Fruit fly (Drosophila melanogaster) whole organism, wandering third instar larva: ENCODE results near the gene CG15484.

ENCODE experiments used
- Abd-B ChIP-seq: fragments of >200 bp; optimal IDR thresholded peaks from 2 replicates; lab custom pipeline; 2017; ENCODE audit warnings: missing biosample characterization, missing genetic modification characterization
- CG32264 ChIP-seq: fragments of 200-800 bp; sonication (Bioruptor generic); optimal IDR thresholded peaks from 2 replicates; lab custom pipeline; 2016; ENCODE audit warnings: missing biosample characterization, missing genetic modification characterization
- CG9705 ChIP-seq: fragments of 200-800 bp; sonication (Bioruptor generic); optimal IDR thresholded peaks from 2 replicates; lab custom pipeline; 2018; ENCODE audit warnings: missing biosample characterization, mild to moderate bottlenecking, missing genetic modification characterization
- CrebA ChIP-seq: fragments of 200-800 bp; sonication (Bioruptor generic); optimal IDR thresholded peaks from 2 replicates; lab custom pipeline; 2016; ENCODE audit warnings: missing biosample characterization, mild to moderate bottlenecking, missing genetic modification characterization, borderline replicate concordance
- Dif ChIP-seq: fragments of 200-275, 200-300 bp; sonication (Bioruptor generic); optimal IDR thresholded peaks from 2 replicates; lab custom pipeline; 2018; ENCODE audit warnings: missing biosample characterization, missing genetic modification characterization; ENCODE audit not compliant: partially characterized antibody
- GATAd ChIP-seq: sonication (Bioruptor generic); optimal IDR thresholded peaks from 2 replicates; lab custom pipeline; 2016; ENCODE audit warnings: missing biosample characterization, missing genetic modification characterization
- HLH106 ChIP-seq: fragments of 200-800 bp; optimal IDR thresholded peaks from 3 replicates; lab custom pipeline; 2019; ENCODE audit warnings: missing biosample characterization, mild to moderate bottlenecking, missing genetic modification characterization, moderate library complexity
- Hr83 ChIP-seq: fragments of 200-300 bp; sonication (Bioruptor generic); optimal IDR thresholded peaks from 2 replicates; lab custom pipeline; 2016; ENCODE audit warnings: missing biosample characterization, mild to moderate bottlenecking, missing genetic modification characterization, moderate library complexity; ENCODE audit not compliant: poor library complexity, severe bottlenecking
- Jra ChIP-seq: sonication (Bioruptor generic); optimal IDR thresholded peaks from 2 replicates; lab custom pipeline; 2016; ENCODE audit warnings: missing biosample characterization, missing genetic modification characterization
- Myc ChIP-seq: fragments of >200 bp; optimal IDR thresholded peaks from 2 replicates; lab custom pipeline; 2017
- OdsH ChIP-seq: fragments of 200-800 bp; sonication (Bioruptor generic); optimal IDR thresholded peaks from 2 replicates; lab custom pipeline; 2016; ENCODE audit warnings: missing biosample characterization, mild to moderate bottlenecking, missing genetic modification characterization
- Rel ChIP-seq, 2 experiments: fragments of 200-800 bp; sonication (Bioruptor generic) in 1 of 2; optimal IDR thresholded peaks; 2 replicates in 1 of 2; 3 replicates in 1 of 2; lab custom pipeline; 2016 to 2019; ENCODE audit warnings: mild to moderate bottlenecking in 2 of 2, missing biosample characterization in 2 of 2, missing genetic modification characterization in 2 of 2, moderate library complexity in 1 of 2
- Sp1 ChIP-seq: fragments of 200-800 bp; sonication (Bioruptor generic); optimal IDR thresholded peaks from 3 replicates; lab custom pipeline; 2019; ENCODE audit warnings: missing biosample characterization, mild to moderate bottlenecking, missing genetic modification characterization, moderate library complexity
- Vsx2 ChIP-seq: fragments of 200-300, 225-300 bp; sonication (Bioruptor generic); optimal IDR thresholded peaks from 2 replicates; lab custom pipeline; 2018; ENCODE audit warnings: missing biosample characterization, missing genetic modification characterization; ENCODE audit not compliant: partially characterized antibody
- br ChIP-seq: fragments of 200-800 bp; sonication (Bioruptor generic); optimal IDR thresholded peaks from 2 replicates; lab custom pipeline; 2016; ENCODE audit warnings: missing biosample characterization, missing genetic modification characterization
- dmrt93B ChIP-seq: fragments of 200-800 bp; sonication (Bioruptor generic); optimal IDR thresholded peaks from 2 replicates; lab custom pipeline; 2018; ENCODE audit warnings: missing biosample characterization, mild to moderate bottlenecking, missing genetic modification characterization
- dsf ChIP-seq: sonication (Bioruptor generic); optimal IDR thresholded peaks from 2 replicates; lab custom pipeline; 2016; ENCODE audit warnings: missing biosample characterization, missing genetic modification characterization, borderline replicate concordance
- ey ChIP-seq: fragments of 200-800 bp; sonication (Bioruptor generic); optimal IDR thresholded peaks from 2 replicates; lab custom pipeline; 2016; ENCODE audit warnings: missing biosample characterization, missing genetic modification characterization
- foxo ChIP-seq, 2 experiments: fragments of 200-800 bp; sonication (Bioruptor generic); optimal IDR thresholded peaks; 2 replicates in 1 of 2; 3 replicates in 1 of 2; lab custom pipeline; 2016 to 2017; ENCODE audit warnings: missing biosample characterization in 2 of 2, missing genetic modification characterization in 2 of 2
- fru ChIP-seq: fragments of 200-800 bp; sonication (Bioruptor generic); optimal IDR thresholded peaks from 3 replicates; lab custom pipeline; 2016; ENCODE audit warnings: missing biosample characterization, mild to moderate bottlenecking, missing genetic modification characterization
- h ChIP-seq: fragments of 200-800 bp; sonication (Bioruptor generic); optimal IDR thresholded peaks from 3 replicates; lab custom pipeline; 2016; ENCODE audit warnings: missing biosample characterization, mild to moderate bottlenecking, missing genetic modification characterization
- jim ChIP-seq: fragments of 175-275, 200-325 bp; sonication (Bioruptor generic); optimal IDR thresholded peaks from 2 replicates; lab custom pipeline; 2016; ENCODE audit warnings: missing biosample characterization, mild to moderate bottlenecking, missing genetic modification characterization
- pan ChIP-seq: fragments of >200 bp; optimal IDR thresholded peaks from 2 replicates; lab custom pipeline; 2017
- psq ChIP-seq: fragments of 200-800 bp; sonication (Bioruptor generic); optimal IDR thresholded peaks from 3 replicates; lab custom pipeline; 2017; ENCODE audit warnings: missing biosample characterization, mild to moderate bottlenecking, missing genetic modification characterization, moderate library complexity
- rgr ChIP-seq: fragments of 200-800 bp; sonication (Bioruptor generic); optimal IDR thresholded peaks from 3 replicates; lab custom pipeline; 2016; ENCODE audit warnings: missing biosample characterization, mild to moderate bottlenecking, missing genetic modification characterization
- sage ChIP-seq: fragments of 200-800 bp; sonication (Bioruptor generic); optimal IDR thresholded peaks from 2 replicates; lab custom pipeline; 2016; ENCODE audit warnings: missing biosample characterization, mild to moderate bottlenecking, missing genetic modification characterization
- sv ChIP-seq: fragments of 200-800 bp; sonication (Bioruptor generic); optimal IDR thresholded peaks from 3 replicates; lab custom pipeline; 2016; ENCODE audit warnings: missing biosample characterization, missing genetic modification characterization
- tai ChIP-seq: sonication (Bioruptor generic); optimal IDR thresholded peaks from 2 replicates; lab custom pipeline; 2016; ENCODE audit warnings: missing biosample characterization, missing genetic modification characterization
- usp ChIP-seq: fragments of >200 bp; optimal IDR thresholded peaks from 2 replicates; lab custom pipeline; 2017; ENCODE audit warnings: missing biosample characterization, missing genetic modification characterization
- woc ChIP-seq: sonication (Bioruptor generic); optimal IDR thresholded peaks from 2 replicates; lab custom pipeline; 2016; ENCODE audit warnings: missing biosample characterization, mild to moderate bottlenecking, missing genetic modification characterization

CG15484 gene

dm6 chr2L:12705376-12705775 is 2.1 kb downstream of the CG15484 start:
- peak in 1 of 2 experiments; percentile 6 for TF ChIP-seq foxo (GFP tag; optimal IDR thresholded peaks at IDR 0.05; lab: Kevin White, UChicago)
- no peak for TF ChIP-seq tai (GFP tag; lab: Kevin White, UChicago)

- no peak for TF ChIP-seq pan (lab: Kevin White, UChicago)
- peak; percentile 62 for TF ChIP-seq fru (GFP tag; lab: Kevin White, UChicago)
- TF ChIP-seq Hr83 (GFP tag; lab: Kevin White, UChicago), result no peak
- TF ChIP-seq dsf (GFP tag; lab: Kevin White, UChicago), result peak; percentile 15
- TF ChIP-seq psq (GFP tag; lab: Kevin White, UChicago), result peak; percentile 41
- no peak for TF ChIP-seq GATAd (GFP tag; lab: Kevin White, UChicago)
- TF ChIP-seq sv (GFP tag; lab: Kevin White, UChicago), result peak; percentile 14
- TF ChIP-seq Abd-B (GFP tag; lab: Kevin White, UChicago), result no peak
- TF ChIP-seq CG9705 (GFP tag; lab: Kevin White, UChicago), result peak; percentile 71
- peak; percentile 84 for TF ChIP-seq Sp1 (GFP tag; lab: Kevin White, UChicago)
- no peak for TF ChIP-seq CG32264 (GFP tag; lab: Kevin White, UChicago)
- TF ChIP-seq HLH106 (tag; lab: Kevin White, UChicago), result peak; percentile 80
- TF ChIP-seq Myc (lab: Kevin White, UChicago), result peak; percentile 96
- TF ChIP-seq foxo (GFP tag; optimal IDR thresholded peaks at IDR 0.05; lab: Kevin White, UChicago), result peak in 1 of 2 experiments; percentile 70
- TF ChIP-seq h (GFP tag; lab: Kevin White, UChicago), result peak; percentile 70
- TF ChIP-seq Dif, result peak; percentile 72
- peak; percentile 47 for TF ChIP-seq ey (GFP tag; lab: Kevin White, UChicago)
- peak; percentile 21 for TF ChIP-seq OdsH (GFP tag; lab: Kevin White, UChicago)
- TF ChIP-seq woc (GFP tag; lab: Kevin White, UChicago), result peak; percentile 50
- peak; percentile 94 for TF ChIP-seq Jra (GFP tag; lab: Kevin White, UChicago)
- peak; percentile 57 for TF ChIP-seq rgr (GFP tag; lab: Kevin White, UChicago)
- TF ChIP-seq tai (GFP tag; lab: Kevin White, UChicago), result no peak
- peak; percentile 73 for TF ChIP-seq br
- TF ChIP-seq Rel (GFP tag; optimal IDR thresholded peaks at IDR 0.05; lab: Kevin White, UChicago), result no peak
- TF ChIP-seq Rel (tag; optimal IDR thresholded peaks at IDR 0.05; lab: Kevin White, UChicago), result peak; percentile 85
- no peak for TF ChIP-seq sage
- TF ChIP-seq dmrt93B (GFP tag; lab: Kevin White, UChicago), result peak; percentile 68
- TF ChIP-seq, all 38 proteins: peak for 19
These were observed 3.0 kb downstream of the CG15484 start, which contains the start of the genes CG5776 and spict for dm6 chr2L:12704418-12704920. Gene CG5776 (minus strand): TSS chr2L:12704451. Gene spict (plus strand): TSS chr2L:12704725.

dm6 chr2L:12701498-12701897 is 6.0 kb downstream of the CG15484 start:
- TF ChIP-seq Myc (lab: Kevin White, UChicago), result no peak
- TF ChIP-seq usp (GFP tag; lab: Kevin White, UChicago), result no peak
- TF ChIP-seq sv (GFP tag; lab: Kevin White, UChicago), result no peak

dm6 chr2L:12700381-12700963 is 7.0 kb downstream of the CG15484 start, which contains the start of gene CG17036:
Gene CG17036 (minus strand): TSS chr2L:12700746.
- TF ChIP-seq Vsx2 (GFP tag; lab: Kevin White, UChicago), result no peak
- TF ChIP-seq foxo (GFP tag; optimal IDR thresholded peaks at IDR 0.05; lab: Kevin White, UChicago), result peak in 1 of 2 experiments; percentile 30
- TF ChIP-seq Rel (GFP tag; optimal IDR thresholded peaks at IDR 0.05; lab: Kevin White, UChicago), result no peak
- no peak for TF ChIP-seq Rel (tag; optimal IDR thresholded peaks at IDR 0.05; lab: Kevin White, UChicago)
- peak; percentile 46 for TF ChIP-seq Sp1 (GFP tag; lab: Kevin White, UChicago)
- TF ChIP-seq dmrt93B (GFP tag; lab: Kevin White, UChicago), result peak; percentile 14
- peak; percentile 12 for TF ChIP-seq psq (GFP tag; lab: Kevin White, UChicago)
- TF ChIP-seq jim (GFP tag; lab: Kevin White, UChicago), result no peak
- no peak for TF ChIP-seq CrebA
- TF ChIP-seq HLH106 (tag; lab: Kevin White, UChicago), result peak; percentile 56
- TF ChIP-seq Hr83 (GFP tag; lab: Kevin White, UChicago), result no peak
- TF ChIP-seq OdsH (GFP tag; lab: Kevin White, UChicago), result no peak
- TF ChIP-seq, all 38 proteins: peak for 5
